Fruit fly (Drosophila melanogaster): Measurements from ENCODE around the gene GATAe.
A peak's percentile ranks its signal among the peaks of the same experiment; 100 is the strongest.

The GATAe gene

DNA sequence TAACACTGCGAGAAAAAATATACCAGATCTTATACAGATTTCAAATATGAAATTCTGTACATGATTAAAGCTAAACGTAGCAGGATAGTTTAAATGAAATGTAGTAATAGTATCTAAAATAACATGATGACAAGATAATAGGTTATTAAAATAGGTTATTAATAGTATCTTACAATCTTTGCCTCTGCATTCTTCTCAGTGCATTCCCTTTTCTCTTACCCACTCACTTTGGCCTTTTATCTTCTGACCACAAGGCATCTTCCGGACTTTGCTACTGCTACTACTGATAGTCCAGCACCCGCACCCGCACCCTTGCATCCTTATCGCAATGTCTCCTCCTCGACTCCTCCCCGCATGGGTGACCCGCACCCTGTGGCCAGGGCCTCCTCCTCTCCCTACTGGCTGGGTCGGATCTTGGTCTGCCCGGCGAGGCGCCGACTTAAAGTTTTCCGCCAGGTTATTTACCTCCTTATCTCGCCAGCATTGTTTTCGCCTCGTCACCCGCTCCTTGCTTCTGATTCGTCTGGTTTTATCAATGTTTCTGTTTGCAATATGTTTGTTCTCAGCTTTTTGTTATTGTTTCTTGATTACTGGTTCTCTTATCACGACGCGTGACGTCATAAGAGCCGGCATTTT lies 24.3 kb upstream of the GATAe start (continued):
- TF ChIP-seq CG31441 (GFP tag; IDR thresholded peaks at IDR 0.05) = peak; percentile 73
- no peak for TF ChIP-seq Six4 (GFP tag; optimal IDR thresholded peaks at IDR 0.05)
- TF ChIP-seq CG13123 (GFP tag; optimal IDR thresholded peaks at IDR 0.05) = no peak
- TF ChIP-seq D (optimal IDR thresholded peaks at IDR 0.05) = no peak
- peak; percentile 12 for TF ChIP-seq D (GFP tag; optimal IDR thresholded peaks at IDR 0.05)
- TF ChIP-seq CG10321 (GFP tag; IDR thresholded peaks at IDR 0.05) = no peak
- no peak for TF ChIP-seq CG18011 (GFP tag; optimal IDR thresholded peaks at IDR 0.05)
- peak; percentile 55 for TF ChIP-seq ara (GFP tag; IDR thresholded peaks at IDR 0.05)
- TF ChIP-seq grn (GFP tag; optimal IDR thresholded peaks at IDR 0.05) = no peak
- TF ChIP-seq D19A (tag; optimal IDR thresholded peaks at IDR 0.05) = peak; percentile 51
- TF ChIP-seq CG9609 (GFP tag; optimal IDR thresholded peaks at IDR 0.05) = no peak
- TF ChIP-seq CG1233 (GFP tag; optimal IDR thresholded peaks at IDR 0.05) = no peak
- TF ChIP-seq CG7963 (GFP tag; IDR thresholded peaks at IDR 0.05; ENCODE audit: partially characterized antibody) = no peak
- TF ChIP-seq H2.0 (GFP tag; IDR thresholded peaks at IDR 0.05) = 0 out of 2 replicates have a peak, but pooled peaks have one; percentile 25
- no peak for TF ChIP-seq CG6654 (GFP tag; optimal IDR thresholded peaks at IDR 0.05)
- no peak for TF ChIP-seq Mrtf (GFP tag; IDR thresholded peaks at IDR 0.05)
- TF ChIP-seq Dek (tag; optimal IDR thresholded peaks at IDR 0.05) = no peak
- no peak for TF ChIP-seq CG16813 (GFP tag; IDR thresholded peaks at IDR 0.05; ENCODE audit: partially characterized antibody)
- TF ChIP-seq h (optimal IDR thresholded peaks at IDR 0.05) = no peak
- no peak for TF ChIP-seq MBD-R2 (GFP tag; IDR thresholded peaks at IDR 0.05)
- TF ChIP-seq dmrt11E (tag; optimal IDR thresholded peaks at IDR 0.05) = peak; percentile 79
- TF ChIP-seq CG11093 (GFP tag; IDR thresholded peaks at IDR 0.05) = no peak
- TF ChIP-seq CG2712 (tag; optimal IDR thresholded peaks at IDR 0.05) = peak; percentile 78
- peak; percentile 32; the same call in 1 of the 2 replicates for TF ChIP-seq Ada2b (GFP tag; IDR thresholded peaks at IDR 0.05)
- TF ChIP-seq abd-A (tag; optimal IDR thresholded peaks at IDR 0.05) = no peak
- TF ChIP-seq CG6813 (GFP tag; optimal IDR thresholded peaks at IDR 0.05) = no peak
- no peak for TF ChIP-seq CTCF (GFP tag; optimal IDR thresholded peaks at IDR 0.05)
- TF ChIP-seq jigr1 (GFP tag; IDR thresholded peaks at IDR 0.05) = no peak
- peak; percentile 66 for TF ChIP-seq CG4820 (GFP tag; optimal IDR thresholded peaks at IDR 0.05)
- no peak for TF ChIP-seq CG30020 (tag; optimal IDR thresholded peaks at IDR 0.05)
- no peak for TF ChIP-seq Dfd (GFP tag; optimal IDR thresholded peaks at IDR 0.05)
- TF ChIP-seq ind (GFP tag; optimal IDR thresholded peaks at IDR 0.05) = peak; percentile 9
- TF ChIP-seq ac (GFP tag; optimal IDR thresholded peaks at IDR 0.05) = no peak
- TF ChIP-seq CG8290 (GFP tag; optimal IDR thresholded peaks at IDR 0.05) = no peak
- peak in 1 of 2 experiments; percentile 19 for TF ChIP-seq CG8290 (tag; optimal IDR thresholded peaks at IDR 0.05)
- no peak for TF ChIP-seq sr (GFP tag; IDR thresholded peaks at IDR 0.05)
- TF ChIP-seq CG2202 (tag; optimal IDR thresholded peaks at IDR 0.05) = no peak
- TF ChIP-seq pfk (GFP tag; optimal IDR thresholded peaks at IDR 0.05) = no peak
- TF ChIP-seq CG2889 (GFP tag; IDR thresholded peaks at IDR 0.05) = no peak
- no peak for TF ChIP-seq ftz-f1 (GFP tag; optimal IDR thresholded peaks at IDR 0.05)
- peak; percentile 39 for TF ChIP-seq trem (tag; optimal IDR thresholded peaks at IDR 0.05)
- no peak for TF ChIP-seq Fer1 (GFP tag; optimal IDR thresholded peaks at IDR 0.05)
- TF ChIP-seq grau (tag; optimal IDR thresholded peaks at IDR 0.05) = peak; percentile 68
- TF ChIP-seq NC2α (GFP tag; optimal IDR thresholded peaks at IDR 0.05) = no peak
- peak; percentile 12 for TF ChIP-seq nau (GFP tag; optimal IDR thresholded peaks at IDR 0.05)
- no peak for TF ChIP-seq ap (GFP tag; IDR thresholded peaks at IDR 0.05)
- no peak for TF ChIP-seq hbn (GFP tag; IDR thresholded peaks at IDR 0.05; ENCODE audit: partially characterized antibody)
- TF ChIP-seq peb (GFP tag; IDR thresholded peaks at IDR 0.05) = no peak
- no peak for TF ChIP-seq CG14860 (GFP tag; IDR thresholded peaks at IDR 0.05; ENCODE audit: partially characterized antibody)
- TF ChIP-seq pum (GFP tag; optimal IDR thresholded peaks at IDR 0.05) = no peak
- no peak for TF ChIP-seq Trl (optimal IDR thresholded peaks at IDR 0.05)
- TF ChIP-seq Trl (GFP tag; optimal IDR thresholded peaks at IDR 0.05) = no peak
- TF ChIP-seq CG11695 (GFP tag; IDR thresholded peaks at IDR 0.05) = no peak; the same call in 2 of the 3 replicates

Measured in whole organism, embryonic.